Worm (Caenorhabditis elegans) whole organism, midembryonic: ENCODE results near the gene srh-240.

ENCODE experiments used
- T22C8.4 ChIP-seq: fragments of 200-800 bp; sonication (Bioruptor generic); IDR thresholded peaks from 2 replicates; pipeline ENCODE4 v1.3.6; 2022; ENCODE audit warnings: missing genetic modification characterization, missing compliant biosample characterization
- cog-1 ChIP-seq: sonication (generic microtip); optimal IDR thresholded peaks from 2 replicates; lab custom pipeline; 2016; ENCODE audit warnings: missing genetic modification characterization, missing compliant biosample characterization
- flt-1 ChIP-seq: fragments of 200-800 bp; sonication (Bioruptor generic); IDR thresholded peaks from 2 replicates; pipeline ENCODE4 v1.3.6; 2022; ENCODE audit warnings: missing genetic modification characterization, missing compliant biosample characterization
- klf-2 ChIP-seq: fragments of 200-800 bp; sonication (Bioruptor generic); conservative IDR thresholded peaks from 2 replicates; pipeline ENCODE4 v1.3.6; 2022; ENCODE audit warnings: missing genetic modification reagents, missing genetic modification characterization, missing compliant biosample characterization
- med-1 ChIP-seq: sonication (generic microtip); optimal IDR thresholded peaks from 2 replicates; lab custom pipeline; 2017; ENCODE audit warnings: missing genetic modification characterization, mild to moderate bottlenecking, missing compliant biosample characterization, antibody characterized with exemption, missing genetic modification reagents; ENCODE audit not compliant: insufficient read depth
- ref-1 ChIP-seq: fragments of 200-800 bp; sonication (Bioruptor generic); conservative IDR thresholded peaks from 2 replicates; pipeline ENCODE4 v1.3.6; 2022; ENCODE audit warnings: missing genetic modification reagents, missing genetic modification characterization, missing compliant biosample characterization
- tab-1 ChIP-seq: fragments of 200-800 bp; sonication (Bioruptor generic); IDR thresholded peaks from 2 replicates; pipeline ENCODE4 v1.3.6; 2022; ENCODE audit warnings: missing genetic modification characterization, missing compliant biosample characterization
- ztf-23 ChIP-seq: fragments of 200-800 bp; sonication (Bioruptor generic); IDR thresholded peaks from 2 replicates; pipeline ENCODE4 v1.3.6; 2022; ENCODE audit warnings: missing genetic modification reagents, missing genetic modification characterization, missing compliant biosample characterization
- ztf-29 ChIP-seq: fragments of 200-800 bp; sonication (Bioruptor generic); IDR thresholded peaks from 2 replicates; pipeline ENCODE4 v1.3.6; 2022; ENCODE audit warnings: missing genetic modification reagents, missing genetic modification characterization, missing compliant biosample characterization

Gene srh-240

DNA sequence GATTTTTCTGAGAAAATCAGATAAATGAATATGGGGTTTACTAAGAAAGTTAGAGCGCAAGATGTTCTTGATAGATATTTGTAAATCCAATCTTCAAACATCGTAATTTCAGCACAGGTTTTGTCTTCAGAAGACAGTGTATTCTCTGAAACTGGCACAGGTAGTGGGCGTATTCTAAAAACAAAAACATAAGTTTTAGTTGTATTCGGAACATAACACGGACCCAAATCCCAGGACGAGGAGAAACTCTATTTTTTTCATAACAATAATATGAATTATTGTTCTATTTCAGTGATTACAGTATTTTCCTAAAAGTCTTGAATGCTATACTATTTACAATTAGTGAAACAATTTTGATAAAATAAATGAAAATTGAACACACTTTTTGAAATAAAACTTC lies 28.5 kb upstream of the srh-240 start, which contains the start of gene srj-45:
Gene srj-45, minus strand, starts transcription at position 101 of the 400 bp plus-strand sequence.
- TF ChIP-seq klf-2: no peak
- no peak for TF ChIP-seq ztf-29 (GFP tag; lab: Robert Waterston, UW)
- no peak for TF ChIP-seq T22C8.4 (GFP tag; lab: Robert Waterston, UW)
- TF ChIP-seq ref-1 (GFP tag; lab: Robert Waterston, UW): no peak
- TF ChIP-seq flt-1 (GFP tag; lab: Robert Waterston, UW): no peak
- TF ChIP-seq cog-1 (tag; lab: Kevin White, UChicago): no peak
- no peak for TF ChIP-seq med-1 (GFP tag; lab: Kevin White, UChicago)
- TF ChIP-seq ztf-23 (GFP tag; lab: Robert Waterston, UW): no peak
- no peak for TF ChIP-seq tab-1 (GFP tag; lab: Robert Waterston, UW)

DNA sequence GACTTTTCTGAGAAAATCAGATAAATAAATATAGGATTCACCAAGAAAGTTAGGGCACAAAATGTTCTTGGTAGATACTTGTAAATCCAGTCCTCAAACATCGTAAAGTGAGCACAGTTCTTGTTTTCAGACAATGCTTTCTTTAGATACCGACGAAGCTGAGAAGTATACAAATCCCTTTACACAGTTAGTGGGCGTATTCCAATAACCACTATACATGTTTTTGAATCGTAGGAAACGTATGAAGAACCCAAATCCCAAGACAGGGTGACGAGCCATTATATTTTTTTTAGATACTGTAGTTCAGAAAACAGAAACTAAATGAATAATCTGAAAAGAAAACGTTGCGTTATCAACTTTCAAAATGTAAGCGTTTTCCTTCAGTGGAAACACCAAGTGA lies 19.2 kb upstream of the srh-240 start, which contains the start of gene srj-44:
Gene srj-44, minus strand, starts transcription at position 101 of the 400 bp plus-strand sequence.
- TF ChIP-seq T22C8.4 (GFP tag; lab: Robert Waterston, UW): no peak
- no peak for TF ChIP-seq med-1 (GFP tag; lab: Kevin White, UChicago)
- no peak for TF ChIP-seq ref-1 (GFP tag; lab: Robert Waterston, UW)
- no peak for TF ChIP-seq flt-1 (GFP tag; lab: Robert Waterston, UW)
- TF ChIP-seq ztf-29 (GFP tag; lab: Robert Waterston, UW): no peak
- TF ChIP-seq cog-1 (tag; lab: Kevin White, UChicago): no peak
- TF ChIP-seq ztf-23 (GFP tag; lab: Robert Waterston, UW): no peak
- TF ChIP-seq klf-2: no peak

DNA sequence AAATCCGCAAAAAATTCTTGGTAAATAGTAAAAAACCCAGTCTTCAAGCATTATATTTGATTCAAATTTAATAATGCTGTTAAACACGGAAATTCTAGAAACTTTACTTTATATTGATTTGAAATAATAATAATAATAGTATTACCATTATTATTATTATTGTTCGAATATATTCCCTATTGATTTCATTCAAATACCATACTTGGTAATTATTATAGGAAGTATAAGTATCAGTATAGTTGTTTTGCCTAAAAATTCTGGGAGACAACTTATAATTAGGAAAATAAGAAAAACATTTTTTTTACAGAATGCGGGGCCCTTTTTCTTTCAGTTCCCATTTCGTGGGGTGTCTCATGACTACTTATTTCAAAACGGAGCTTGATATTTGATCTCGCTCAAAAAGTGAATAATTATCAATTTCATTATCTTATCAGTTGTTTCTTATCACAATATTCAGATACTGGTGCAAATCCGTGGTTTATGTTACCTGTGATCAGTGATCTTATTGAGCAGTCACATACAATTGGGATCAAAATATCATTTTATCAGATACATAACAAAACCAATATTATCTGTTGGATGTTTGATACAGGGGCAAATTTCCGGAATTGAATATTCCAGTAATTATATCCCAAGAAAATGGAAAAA lies 16.6 kb upstream of the srh-240 start, which contains the start of gene srj-49:
Gene srj-49, minus strand, starts transcription at position 51 of the 648 bp plus-strand sequence.
- no peak for TF ChIP-seq flt-1 (GFP tag; lab: Robert Waterston, UW)
- no peak for TF ChIP-seq med-1 (GFP tag; lab: Kevin White, UChicago)
- no peak for TF ChIP-seq cog-1 (tag; lab: Kevin White, UChicago)
- TF ChIP-seq ztf-29 (GFP tag; lab: Robert Waterston, UW): no peak
- TF ChIP-seq tab-1 (GFP tag; lab: Robert Waterston, UW): no peak
- no peak for TF ChIP-seq ref-1 (GFP tag; lab: Robert Waterston, UW)
- no peak for TF ChIP-seq ztf-23 (GFP tag; lab: Robert Waterston, UW)
- TF ChIP-seq T22C8.4 (GFP tag; lab: Robert Waterston, UW): no peak
- TF ChIP-seq klf-2: no peak

DNA sequence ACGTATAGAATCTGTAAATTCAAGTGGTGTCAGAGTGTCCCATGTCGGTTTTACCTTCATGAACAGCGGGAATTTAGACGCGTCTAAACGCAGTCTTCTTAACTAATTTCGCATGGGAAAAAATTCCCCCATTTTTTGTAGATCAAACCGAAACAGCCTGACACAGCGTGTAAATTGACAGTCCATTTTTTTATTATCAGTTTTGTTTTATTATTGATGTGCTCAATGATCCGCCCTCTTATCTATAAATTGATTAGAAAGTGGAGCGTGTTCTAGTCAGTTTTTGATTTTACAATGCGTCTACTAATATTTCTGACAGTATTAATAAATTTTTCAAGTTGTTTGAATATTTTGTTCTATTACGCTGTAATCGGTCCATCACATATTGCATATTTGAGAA lies 15.9 kb upstream of the srh-240 start, which contains the start of gene ugt-53:
Gene ugt-53, plus strand, starts transcription at position 273 of the 400 bp plus-strand sequence.
- TF ChIP-seq ztf-29 (GFP tag; lab: Robert Waterston, UW): no peak
- no peak for TF ChIP-seq med-1 (GFP tag; lab: Kevin White, UChicago)
- no peak for TF ChIP-seq ztf-23 (GFP tag; lab: Robert Waterston, UW)
- no peak for TF ChIP-seq flt-1 (GFP tag; lab: Robert Waterston, UW)
- TF ChIP-seq ref-1 (GFP tag; lab: Robert Waterston, UW): no peak
- no peak for TF ChIP-seq klf-2
- TF ChIP-seq tab-1 (GFP tag; lab: Robert Waterston, UW): no peak
- TF ChIP-seq cog-1 (tag; lab: Kevin White, UChicago): no peak
- no peak for TF ChIP-seq T22C8.4 (GFP tag; lab: Robert Waterston, UW)

DNA sequence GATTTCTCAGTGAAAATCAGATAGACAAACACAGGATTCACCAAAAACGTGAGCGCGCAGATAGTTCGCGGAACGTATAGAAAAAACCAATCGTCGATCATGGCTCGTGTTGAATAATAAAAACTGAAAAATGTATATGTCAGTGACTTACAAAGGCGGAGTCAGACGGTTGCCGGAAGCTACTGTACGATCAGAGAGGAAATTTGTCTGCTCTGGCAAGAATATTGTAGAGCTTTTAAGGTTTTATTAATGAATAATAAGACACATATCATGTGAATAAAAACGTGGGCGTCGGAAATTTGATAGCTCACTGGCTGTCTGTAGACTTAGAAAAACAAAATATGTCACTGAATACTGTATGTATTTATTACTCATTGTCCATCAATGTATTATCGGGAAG lies 9.5 kb upstream of the srh-240 start, which contains the start of gene srj-57:
Gene srj-57, minus strand, starts transcription at position 101 of the 400 bp plus-strand sequence.
- TF ChIP-seq ztf-23 (GFP tag; lab: Robert Waterston, UW) (no peak), med-1 (GFP tag; lab: Kevin White, UChicago) (no peak), ref-1 (GFP tag; lab: Robert Waterston, UW) (no peak), cog-1 (tag; lab: Kevin White, UChicago) (no peak), flt-1 (GFP tag; lab: Robert Waterston, UW) (no peak), T22C8.4 (GFP tag; lab: Robert Waterston, UW) (no peak), tab-1 (GFP tag; lab: Robert Waterston, UW) (no peak), klf-2 (no peak), ztf-29 (GFP tag; lab: Robert Waterston, UW) (no peak)

DNA sequence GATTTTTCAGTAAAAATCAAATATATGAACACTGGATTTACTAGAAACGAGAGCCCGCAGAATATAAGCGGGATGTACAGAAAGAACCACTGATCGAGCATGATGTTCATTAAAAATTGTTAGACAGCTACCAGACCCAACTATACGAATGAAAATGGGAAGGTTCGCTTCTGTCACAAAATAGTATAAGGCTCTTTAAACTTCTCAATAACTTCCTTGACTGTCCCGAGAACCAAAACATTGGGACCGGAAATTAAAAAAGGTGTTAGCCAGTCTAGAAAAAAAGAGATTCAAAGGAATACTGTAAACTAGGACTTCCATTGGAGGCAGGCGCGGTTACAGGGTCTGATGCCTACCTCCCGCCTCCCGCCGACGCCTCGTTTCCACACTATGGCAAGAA lies 7.2 kb upstream of the srh-240 start, which contains the start of gene srj-55:
Gene srj-55, minus strand, starts transcription at position 101 of the 400 bp plus-strand sequence.
- TF ChIP-seq ref-1 (GFP tag; lab: Robert Waterston, UW): no peak

DNA sequence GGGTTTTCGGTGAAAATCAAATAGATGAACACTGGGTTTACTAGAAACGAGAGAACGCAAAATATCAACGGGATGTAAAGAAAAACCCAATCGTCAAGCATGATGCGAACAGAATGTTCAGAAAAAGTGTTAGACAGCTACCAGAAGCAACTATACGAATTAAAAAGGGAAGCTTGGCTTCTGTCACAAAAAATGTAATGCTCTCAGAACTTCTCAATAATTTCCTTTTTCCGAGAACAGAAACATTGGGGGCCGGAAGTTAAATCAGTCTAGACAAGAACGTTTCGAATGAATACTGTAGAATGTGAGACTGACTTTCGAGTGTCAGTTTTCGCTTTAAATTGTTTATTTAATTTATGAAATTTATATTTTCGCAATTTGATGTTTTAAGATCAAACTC lies 5.3 kb upstream of the srh-240 start, which contains the start of gene srj-54:
Gene srj-54, minus strand, starts transcription at position 101 of the 400 bp plus-strand sequence.
- TF ChIP-seq med-1 (GFP tag; lab: Kevin White, UChicago) (no peak), flt-1 (GFP tag; lab: Robert Waterston, UW) (no peak), ref-1 (GFP tag; lab: Robert Waterston, UW) (no peak)

DNA sequence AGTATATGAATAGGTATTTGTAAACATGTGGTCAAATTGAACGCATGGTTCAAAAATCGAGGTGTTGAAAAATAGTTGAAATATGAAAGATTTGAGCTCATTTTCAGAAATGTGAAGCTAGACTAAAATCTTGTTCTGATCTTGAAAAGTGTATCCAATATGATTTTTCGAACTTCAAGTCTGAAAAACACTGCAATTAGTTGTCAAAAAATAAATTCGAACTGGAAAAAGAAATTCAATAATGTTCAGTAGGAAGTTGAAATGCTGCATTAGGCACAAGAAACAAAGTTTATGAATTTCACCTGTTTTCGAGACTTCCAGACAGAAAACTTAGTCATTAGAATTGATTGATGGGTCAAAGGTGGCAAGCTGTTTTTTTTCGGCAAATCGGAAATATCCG lies 3.5 kb upstream of the srh-240 start, which contains the start of gene srh-270:
Gene srh-270, minus strand, starts transcription at position 101 of the 400 bp plus-strand sequence.
- TF ChIP-seq ztf-23 (GFP tag; lab: Robert Waterston, UW) (no peak), med-1 (GFP tag; lab: Kevin White, UChicago) (no peak), flt-1 (GFP tag; lab: Robert Waterston, UW) (no peak), T22C8.4 (GFP tag; lab: Robert Waterston, UW) (no peak), klf-2 (no peak), ztf-29 (GFP tag; lab: Robert Waterston, UW) (no peak), ref-1 (GFP tag; lab: Robert Waterston, UW) (no peak)

DNA sequence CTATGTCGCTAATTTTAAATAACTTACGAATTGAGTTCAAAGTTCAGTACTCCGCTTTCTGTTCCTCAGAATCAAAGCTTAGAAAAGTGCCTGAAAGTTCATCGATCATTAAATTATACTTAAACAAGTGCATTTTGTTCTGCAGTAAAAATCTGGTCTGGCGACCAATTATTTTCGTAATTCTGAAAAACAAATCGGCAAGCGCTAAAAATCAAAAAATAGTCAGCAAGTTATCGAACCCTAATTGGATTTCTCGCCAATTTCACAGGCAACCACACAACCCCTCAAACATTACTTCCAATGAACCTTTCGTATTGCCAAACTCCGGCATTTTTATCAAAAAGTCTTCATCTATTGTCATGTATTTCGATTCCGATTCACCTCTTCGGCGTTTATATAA lies 2.0 kb upstream of the srh-240 start, which contains the start of gene srh-272:
Gene srh-272, plus strand, starts transcription at position 301 of the 400 bp plus-strand sequence.
- no peak for TF ChIP-seq T22C8.4 (GFP tag; lab: Robert Waterston, UW)
- no peak for TF ChIP-seq klf-2
- no peak for TF ChIP-seq ztf-29 (GFP tag; lab: Robert Waterston, UW)
- no peak for TF ChIP-seq tab-1 (GFP tag; lab: Robert Waterston, UW)
- no peak for TF ChIP-seq ref-1 (GFP tag; lab: Robert Waterston, UW)
- TF ChIP-seq ztf-23 (GFP tag; lab: Robert Waterston, UW): no peak
